Fruit fly (Drosophila melanogaster): ENCODE measurements around the gene PDZ-GEF.

The PDZ-GEF gene

dm6 chr2L:6379197-6379596, 55.6 kb downstream of the PDZ-GEF start:
- TF ChIP-seq ci (GFP tag; IDR thresholded peaks at IDR 0.05), result 0 out of 3 replicates have a peak, but pooled peaks have one; percentile 27
- TF ChIP-seq lmd (GFP tag; IDR thresholded peaks at IDR 0.05), result peak; percentile 33; the same call in 1 of the 2 replicates
- TF ChIP-seq CG10267 (tag; optimal IDR thresholded peaks at IDR 0.05), result no peak
- TF ChIP-seq sens (GFP tag), result peak; percentile 62
- TF ChIP-seq CG18599 (GFP tag; optimal IDR thresholded peaks at IDR 0.05), result peak; percentile 18
- TF ChIP-seq Ets65A (GFP tag), result peak; percentile 4
- peak; percentile 17; the same call in 1 of the 2 replicates for TF ChIP-seq CG17328 (GFP tag; IDR thresholded peaks at IDR 0.05)
- peak; percentile 17; the same call in 1 of the 2 replicates for TF ChIP-seq slbo (GFP tag; IDR thresholded peaks at IDR 0.05)
- no peak for TF ChIP-seq prd (optimal IDR thresholded peaks at IDR 0.05)
- peak; percentile 50; the same call in 1 of the 3 replicates for TF ChIP-seq prd (GFP tag; IDR thresholded peaks at IDR 0.05)
- no peak for TF ChIP-seq CG7839 (tag; optimal IDR thresholded peaks at IDR 0.05)
- no peak for TF ChIP-seq crc (GFP tag; optimal IDR thresholded peaks at IDR 0.05)
- TF ChIP-seq Sry-δ (GFP tag; optimal IDR thresholded peaks at IDR 0.05), result no peak
- TF ChIP-seq CG10366 (GFP tag; IDR thresholded peaks at IDR 0.05), result 0 out of 2 replicates have a peak, but pooled peaks have one; percentile 17
- 0 out of 2 replicates have a peak, but pooled peaks have one; percentile 24 for TF ChIP-seq sob (GFP tag; IDR thresholded peaks at IDR 0.05)
- TF ChIP-seq lab (GFP tag; optimal IDR thresholded peaks at IDR 0.05), result peak; percentile 23
- TF ChIP-seq bcd (GFP tag; optimal IDR thresholded peaks at IDR 0.05), result no peak
- TF ChIP-seq zen (tag; optimal IDR thresholded peaks at IDR 0.05), result peak; percentile 2
- 0 out of 2 replicates have a peak, but pooled peaks have one; percentile 29 for TF ChIP-seq ttk (GFP tag; IDR thresholded peaks at IDR 0.05)

DNA sequence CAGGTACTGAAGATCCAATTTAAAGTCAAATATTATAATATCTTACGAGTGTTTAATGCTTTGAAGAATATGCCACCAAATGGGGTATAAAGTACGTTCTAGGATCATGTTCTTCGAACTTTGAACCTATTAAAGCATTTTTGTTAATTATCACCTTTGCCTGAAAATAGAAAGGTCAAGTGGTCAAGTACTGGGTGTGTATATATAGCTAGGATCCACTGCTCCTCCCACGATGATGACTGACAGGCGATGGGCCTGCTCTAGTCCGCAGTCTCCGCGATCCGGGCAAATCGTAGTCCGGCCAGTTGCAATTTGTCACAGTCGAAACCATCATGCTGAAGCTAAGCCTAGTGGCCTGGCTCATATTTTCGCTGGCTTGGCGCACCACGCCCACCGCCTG, 57.4 kb downstream of the PDZ-GEF start, which contains the start of gene Nepl5:
Gene Nepl5 (plus strand): TSS at position 301 of the 400 bp plus-strand sequence.
- no peak for TF ChIP-seq CG17829 (tag; optimal IDR thresholded peaks at IDR 0.05)
- no peak for TF ChIP-seq Tbp (GFP tag; optimal IDR thresholded peaks at IDR 0.05)
- no peak for TF ChIP-seq CG10979 (tag; optimal IDR thresholded peaks at IDR 0.05)
- TF ChIP-seq bowl (GFP tag; IDR thresholded peaks at IDR 0.05), result no peak

All from whole organism, embryonic.